Worm (Caenorhabditis elegans) whole organism, L3 larva: ENCODE data around the gene T10C6.15.

Source experiments
- ZK546.5 ChIP-seq: sonication (generic microtip); optimal IDR thresholded peaks from 2 replicates; lab custom pipeline; 2017; ENCODE audit warnings: missing biosample characterization, missing genetic modification characterization
- aly-2 ChIP-seq: fragments of 150-350 bp; optimal IDR thresholded peaks from 2 replicates; lab custom pipeline; 2014; ENCODE audit warnings: missing biosample characterization, missing genetic modification characterization
- ama-1 ChIP-seq: fragments of 150-350 bp; optimal IDR thresholded peaks from 2 replicates; lab custom pipeline; 2018
- ceh-16 ChIP-seq: sonication (generic microtip); optimal IDR thresholded peaks from 2 replicates; lab custom pipeline; 2017; ENCODE audit warnings: missing biosample characterization, missing genetic modification characterization
- ceh-82 ChIP-seq: fragments of 150-350 bp; optimal IDR thresholded peaks from 2 replicates; lab custom pipeline; 2014; ENCODE audit warnings: missing biosample characterization, missing genetic modification characterization
- daf-12 ChIP-seq: fragments of 150-350 bp; optimal IDR thresholded peaks from 2 replicates; lab custom pipeline; 2014; ENCODE audit warnings: missing biosample characterization, missing genetic modification reagents, missing genetic modification characterization
- egl-27 ChIP-seq: sonication (generic microtip); optimal IDR thresholded peaks from 4 replicates; lab custom pipeline; 2017; ENCODE audit warnings: missing biosample characterization, missing genetic modification reagents, missing genetic modification characterization
- elt-1 ChIP-seq: fragments of 150-350 bp; optimal IDR thresholded peaks from 2 replicates; lab custom pipeline; 2014; ENCODE audit warnings: missing biosample characterization, missing genetic modification characterization
- elt-2 ChIP-seq: sonication (generic microtip); optimal IDR thresholded peaks from 2 replicates; lab custom pipeline; 2016; ENCODE audit warnings: missing genetic modification reagents, mild to moderate bottlenecking, missing genetic modification characterization, missing compliant biosample characterization
- elt-3 ChIP-seq, 3 experiments: fragments of 150-350 bp in 1 of 3; sonication (generic microtip) in 2 of 3; optimal IDR thresholded peaks; 2 replicates in 2 of 3; 4 replicates in 1 of 3; lab custom pipeline; 2014 to 2017; ENCODE audit warnings: missing biosample characterization in 3 of 3, missing genetic modification characterization in 3 of 3
- fkh-10 ChIP-seq: sonication (generic microtip); optimal IDR thresholded peaks from 2 replicates; lab custom pipeline; 2017; ENCODE audit warnings: missing biosample characterization, missing genetic modification reagents, missing genetic modification characterization
- fkh-2 ChIP-seq: fragments of 150-350 bp; optimal IDR thresholded peaks from 2 replicates; lab custom pipeline; 2014; ENCODE audit warnings: missing biosample characterization, missing genetic modification reagents, missing genetic modification characterization
- fos-1 ChIP-seq: fragments of 150-350 bp; optimal IDR thresholded peaks from 2 replicates; lab custom pipeline; 2014; ENCODE audit warnings: missing biosample characterization, missing genetic modification characterization
- hmg-11 ChIP-seq: sonication (generic microtip); optimal IDR thresholded peaks from 2 replicates; lab custom pipeline; 2016; ENCODE audit warnings: missing genetic modification characterization, missing compliant biosample characterization
- jun-1 ChIP-seq: fragments of 150-350 bp; optimal IDR thresholded peaks from 2 replicates; lab custom pipeline; 2014; ENCODE audit warnings: missing biosample characterization, missing genetic modification reagents, missing genetic modification characterization
- lin-39 ChIP-seq: fragments of 150-350 bp; optimal IDR thresholded peaks from 2 replicates; lab custom pipeline; 2018; ENCODE audit warnings: missing biosample characterization, missing genetic modification reagents, missing genetic modification characterization
- lsy-12 ChIP-seq: sonication (generic microtip); optimal IDR thresholded peaks from 2 replicates; lab custom pipeline; 2016; ENCODE audit warnings: mild to moderate bottlenecking, missing genetic modification characterization, missing compliant biosample characterization
- mdl-1 ChIP-seq: fragments of 150-350 bp; optimal IDR thresholded peaks from 2 replicates; lab custom pipeline; 2014; ENCODE audit warnings: missing biosample characterization, missing genetic modification characterization
- mml-1 ChIP-seq: fragments of 150-350 bp; sonication (generic microtip); optimal IDR thresholded peaks from 3 replicates; lab custom pipeline; 2014; ENCODE audit warnings: missing biosample characterization, missing genetic modification characterization
- nfya-1 ChIP-seq: sonication (generic microtip); optimal IDR thresholded peaks from 2 replicates; lab custom pipeline; 2017; ENCODE audit warnings: missing genetic modification characterization, mild to moderate bottlenecking, missing compliant biosample characterization, antibody characterized with exemption, moderate library complexity; ENCODE audit not compliant: insufficient read depth
- nhr-11 ChIP-seq: fragments of 150-350 bp; optimal IDR thresholded peaks from 2 replicates; lab custom pipeline; 2014; ENCODE audit warnings: missing biosample characterization, missing genetic modification characterization
- nhr-12 ChIP-seq: fragments of 150-350 bp; optimal IDR thresholded peaks from 2 replicates; lab custom pipeline; 2014; ENCODE audit warnings: missing biosample characterization, missing genetic modification characterization
- nhr-23 ChIP-seq: fragments of 150-350 bp; optimal IDR thresholded peaks from 2 replicates; lab custom pipeline; 2014; ENCODE audit warnings: missing biosample characterization, missing genetic modification reagents, missing genetic modification characterization
- nhr-28 ChIP-seq: fragments of 150-350 bp; optimal IDR thresholded peaks from 2 replicates; lab custom pipeline; 2014; ENCODE audit warnings: missing biosample characterization, missing genetic modification characterization
- nhr-43 ChIP-seq: sonication (generic microtip); optimal IDR thresholded peaks from 2 replicates; lab custom pipeline; 2016; ENCODE audit warnings: mild to moderate bottlenecking, missing genetic modification characterization, missing compliant biosample characterization; ENCODE audit not compliant: poor library complexity, severe bottlenecking
- nhr-76 ChIP-seq: fragments of 150-350 bp; sonication (generic microtip); optimal IDR thresholded peaks from 5 replicates; lab custom pipeline; 2014; ENCODE audit warnings: missing biosample characterization, missing genetic modification characterization
- nhr-77 ChIP-seq: fragments of 150-350 bp; optimal IDR thresholded peaks from 2 replicates; lab custom pipeline; 2014; ENCODE audit warnings: missing biosample characterization, missing genetic modification characterization
- pqm-1 ChIP-seq: fragments of 150-350 bp; optimal IDR thresholded peaks from 2 replicates; lab custom pipeline; 2017; ENCODE audit warnings: missing biosample characterization, missing genetic modification characterization, inconsistent platforms
- sea-2 ChIP-seq: fragments of 150-350 bp; sonication (generic microtip); optimal IDR thresholded peaks from 4 replicates; lab custom pipeline; 2014; ENCODE audit warnings: missing biosample characterization, missing genetic modification reagents, missing genetic modification characterization
- skn-1 ChIP-seq: fragments of 150-350 bp; optimal IDR thresholded peaks from 2 replicates; lab custom pipeline; 2014; ENCODE audit warnings: missing biosample characterization, missing genetic modification characterization
- snpc-4 ChIP-seq: fragments of 150-350 bp; optimal IDR thresholded peaks from 2 replicates; lab custom pipeline; 2014; ENCODE audit warnings: missing biosample characterization, missing genetic modification characterization
- tbx-2 ChIP-seq: sonication (generic microtip); optimal IDR thresholded peaks from 2 replicates; lab custom pipeline; 2016; ENCODE audit warnings: mild to moderate bottlenecking, missing genetic modification characterization, missing compliant biosample characterization
- unc-39 ChIP-seq: sonication (generic microtip); optimal IDR thresholded peaks from 4 replicates; lab custom pipeline; 2017; ENCODE audit warnings: missing biosample characterization, missing genetic modification characterization
- unc-62 ChIP-seq: fragments of 150-350 bp; sonication (generic microtip); optimal IDR thresholded peaks from 4 replicates; lab custom pipeline; 2014; ENCODE audit warnings: missing biosample characterization, missing genetic modification reagents, missing genetic modification characterization
- ztf-4 ChIP-seq: fragments of 150-350 bp; optimal IDR thresholded peaks from 2 replicates; lab custom pipeline; 2014; ENCODE audit warnings: missing biosample characterization, missing genetic modification characterization

Gene T10C6.15

ce11 chrV:16080039-16080438 lies 34.3 kb upstream of the T10C6.15 start:
- TF ChIP-seq pqm-1 (tag; lab: Kevin White, UChicago) (peak; percentile 74), sea-2 (GFP tag; lab: Kevin White, UChicago) (no peak), mdl-1 (tag; lab: Kevin White, UChicago) (no peak), ZK546.5 (tag; lab: Kevin White, UChicago) (no peak), elt-2 (peak; percentile 84), lsy-12 (tag; lab: Kevin White, UChicago) (no peak), nhr-12 (no peak), elt-1 (tag; lab: Kevin White, UChicago) (no peak), unc-39 (tag; lab: Kevin White, UChicago) (no peak), nhr-43 (tag; lab: Kevin White, UChicago) (no peak), nhr-28 (no peak)

- TF ChIP-seq elt-2 = peak; percentile 79
- no peak for TF ChIP-seq nhr-76
- peak; percentile 47 for TF ChIP-seq pqm-1 (tag; lab: Kevin White, UChicago)
Observed at ce11 chrV:16075250-16075709, 29.5 kb upstream of the T10C6.15 start, which contains the start of the genes F14H3.12 and srj-29. TSS of gene F14H3.12 (minus strand) at chrV:16075323. TSS of gene srj-29 (plus strand) at chrV:16075659.

ce11 chrV:16073856-16074255 lies 28.1 kb upstream of the T10C6.15 start, which contains the start of gene srj-10:
TSS of gene srj-10 (minus strand) at chrV:16073956.
- TF ChIP-seq fkh-10 (GFP tag; lab: Kevin White, UChicago) (no peak), nfya-1 (tag; lab: Kevin White, UChicago) (no peak), unc-62 (GFP tag; lab: Kevin White, UChicago) (no peak)
- TF ChIP-seq, all 47 proteins: peak for 0

ce11 chrV:16071167-16071566 lies 25.4 kb upstream of the T10C6.15 start, which contains the start of gene nhr-176:
TSS of gene nhr-176 (plus strand) at chrV:16071325.
- peak; percentile 38 for TF ChIP-seq pqm-1 (tag; lab: Kevin White, UChicago)
- TF ChIP-seq nhr-23 (tag; lab: Kevin White, UChicago) = no peak
- TF ChIP-seq nhr-11 (tag; lab: Kevin White, UChicago) = no peak
- peak; percentile 55 for TF ChIP-seq elt-2
- TF ChIP-seq nhr-76 = no peak
- TF ChIP-seq, all 47 proteins: peak for 2

- TF ChIP-seq fos-1 (tag; lab: Kevin White, UChicago) (no peak), elt-2 (no peak), aly-2 (no peak), ama-1 (lab: Kevin White, UChicago) (no peak), ceh-82 (tag; lab: Kevin White, UChicago) (no peak), fkh-2 (tag; lab: Kevin White, UChicago) (no peak), sea-2 (GFP tag; lab: Kevin White, UChicago) (no peak), tbx-2 (tag; lab: Kevin White, UChicago) (no peak), lin-39 (no peak), nhr-77 (tag; lab: Kevin White, UChicago) (no peak), daf-12 (tag; lab: Kevin White, UChicago) (no peak), lsy-12 (tag; lab: Kevin White, UChicago) (no peak), elt-3 (tag; optimal IDR thresholded peaks at IDR 0.05; lab: Kevin White, UChicago) (no peak)
Observed at ce11 chrV:16068938-16069337, 23.2 kb upstream of the T10C6.15 start, which contains the start of gene cyp-35D1. TSS of gene cyp-35D1 (plus strand) at chrV:16069238.

ce11 chrV:16062788-16063187 lies 17.0 kb upstream of the T10C6.15 start, which contains the start of gene F14H3.14:
TSS of gene F14H3.14 (minus strand) at chrV:16062888.
- no peak for TF ChIP-seq unc-39 (tag; lab: Kevin White, UChicago)
- no peak for TF ChIP-seq egl-27 (tag; lab: Kevin White, UChicago)
- no peak for TF ChIP-seq nhr-43 (tag; lab: Kevin White, UChicago)
- no peak for TF ChIP-seq mml-1 (tag; lab: Kevin White, UChicago)
- TF ChIP-seq pqm-1 (tag; lab: Kevin White, UChicago) = no peak
- no peak for TF ChIP-seq ceh-82 (tag; lab: Kevin White, UChicago)
- no peak for TF ChIP-seq nhr-12
- no peak for TF ChIP-seq aly-2
- TF ChIP-seq ztf-4 (tag; lab: Kevin White, UChicago) = no peak
- TF ChIP-seq snpc-4 = no peak
- TF ChIP-seq nhr-23 (tag; lab: Kevin White, UChicago) = no peak
- TF ChIP-seq ceh-16 (tag; lab: Kevin White, UChicago) = no peak
- no peak for TF ChIP-seq nfya-1 (tag; lab: Kevin White, UChicago)
- TF ChIP-seq nhr-76 = no peak
- no peak for TF ChIP-seq fkh-10 (GFP tag; lab: Kevin White, UChicago)
- TF ChIP-seq unc-62 (GFP tag; lab: Kevin White, UChicago) = no peak
- TF ChIP-seq hmg-11 (tag; lab: Kevin White, UChicago) = no peak
- no peak for TF ChIP-seq skn-1 (tag; lab: Kevin White, UChicago)
- no peak for TF ChIP-seq nhr-77 (tag; lab: Kevin White, UChicago)
- no peak for TF ChIP-seq jun-1 (tag; lab: Kevin White, UChicago)
- TF ChIP-seq, all 47 proteins: peak for 0
